Fruit fly (Drosophila melanogaster) whole organism, prepupa: ENCODE data around the gene brat.
A peak's percentile ranks its signal among the peaks of the same experiment; 100 is the strongest.

Experiments used
- Blimp-1 ChIP-seq: fragments of 200-800 bp; sonication (Bioruptor generic); optimal IDR thresholded peaks from 3 replicates; lab custom pipeline; 2017; ENCODE audit warnings: missing biosample characterization, missing genetic modification characterization, mild to moderate bottlenecking, moderate library complexity, missing genetic modification reagents
- CG10631 ChIP-seq: fragments of 200-800 bp; sonication (Bioruptor generic); optimal IDR thresholded peaks from 2 replicates; lab custom pipeline; 2016; ENCODE audit warnings: missing biosample characterization, missing genetic modification characterization
- CG11902 ChIP-seq: fragments of 200-800 bp; sonication (Bioruptor generic); optimal IDR thresholded peaks from 3 replicates; lab custom pipeline; 2016; ENCODE audit warnings: missing biosample characterization, missing genetic modification characterization
- CG15336 ChIP-seq: fragments of 200-800 bp; sonication (Bioruptor generic); IDR thresholded peaks from 2 replicates; pipeline ENCODE4 v1.3.6; 2022; ENCODE audit warnings: missing biosample characterization, missing genetic modification characterization
- CG16779 ChIP-seq: fragments of 200-800 bp; sonication (Bioruptor generic); optimal IDR thresholded peaks from 3 replicates; lab custom pipeline; 2017; ENCODE audit warnings: missing biosample characterization, mild to moderate bottlenecking, missing genetic modification characterization
- CG31627 ChIP-seq: fragments of 200-800 bp; sonication (Bioruptor generic); optimal IDR thresholded peaks from 3 replicates; lab custom pipeline; 2016; ENCODE audit warnings: missing biosample characterization, missing genetic modification characterization
- CG32006 ChIP-seq: fragments of 200-800 bp; sonication (Bioruptor generic); optimal IDR thresholded peaks from 3 replicates; lab custom pipeline; 2017; ENCODE audit warnings: missing biosample characterization, mild to moderate bottlenecking, missing genetic modification characterization
- CG34406 ChIP-seq: fragments of 200-800 bp; sonication (Bioruptor generic); optimal IDR thresholded peaks from 3 replicates; lab custom pipeline; 2016; ENCODE audit warnings: missing biosample characterization, missing genetic modification characterization
- CG4318 ChIP-seq: fragments of 200-800 bp; sonication (Bioruptor generic); optimal IDR thresholded peaks from 3 replicates; lab custom pipeline; 2017; ENCODE audit warnings: missing biosample characterization, mild to moderate bottlenecking, missing genetic modification characterization
- CG6163 ChIP-seq: fragments of 200-800 bp; sonication (Bioruptor generic); IDR thresholded peaks from 3 replicates; pipeline ENCODE4 v1.3.6; 2022; ENCODE audit warnings: missing biosample characterization, missing genetic modification characterization
- CG6276 ChIP-seq: fragments of 200-800 bp; sonication (Bioruptor generic); optimal IDR thresholded peaks from 2 replicates; lab custom pipeline; 2017; ENCODE audit warnings: missing biosample characterization, mild to moderate bottlenecking, missing genetic modification characterization
- CG6792 ChIP-seq: fragments of 200-800 bp; sonication (Bioruptor generic); optimal IDR thresholded peaks from 3 replicates; lab custom pipeline; 2016; ENCODE audit warnings: missing biosample characterization, missing genetic modification characterization
- CG6854 ChIP-seq: fragments of 200-800 bp; sonication (Bioruptor generic); optimal IDR thresholded peaks from 2 replicates; lab custom pipeline; 2017; ENCODE audit warnings: missing biosample characterization, mild to moderate bottlenecking, missing genetic modification characterization
- CG8119 ChIP-seq: fragments of 200-800 bp; sonication (Bioruptor generic); IDR thresholded peaks from 3 replicates; pipeline ENCODE4 v1.3.6; 2022; ENCODE audit warnings: missing biosample characterization, missing genetic modification characterization
- CG8319 ChIP-seq: fragments of 200-800 bp; sonication (Bioruptor generic); optimal IDR thresholded peaks from 3 replicates; lab custom pipeline; 2016; ENCODE audit warnings: missing biosample characterization, missing genetic modification characterization
- CG8632 ChIP-seq: fragments of 200-800 bp; sonication (Bioruptor generic); optimal IDR thresholded peaks from 3 replicates; lab custom pipeline; 2016; ENCODE audit warnings: missing biosample characterization, missing genetic modification characterization
- CG9139 ChIP-seq: fragments of 200-800 bp; sonication (Bioruptor generic); optimal IDR thresholded peaks from 3 replicates; lab custom pipeline; 2017; ENCODE audit warnings: missing biosample characterization, mild to moderate bottlenecking, missing genetic modification characterization
- Eip78C ChIP-seq: fragments of 200-800 bp; sonication (Bioruptor generic); peaks from one replicate; lab custom pipeline; 2016; ENCODE audit warnings: missing biosample characterization, missing genetic modification characterization
- Ets21C ChIP-seq: fragments of 200-800 bp; sonication (Bioruptor generic); optimal IDR thresholded peaks from 3 replicates; lab custom pipeline; 2016; ENCODE audit warnings: missing biosample characterization, missing genetic modification characterization
- Gug ChIP-seq: fragments of 200-800 bp; sonication (Bioruptor generic); IDR thresholded peaks from 2 replicates; pipeline ENCODE4 v1.3.6; 2022; ENCODE audit warnings: missing biosample characterization, missing genetic modification characterization
- Hr38 ChIP-seq: sonication (Bioruptor generic); optimal IDR thresholded peaks from 2 replicates; lab custom pipeline; 2016; ENCODE audit warnings: missing biosample characterization, missing genetic modification characterization
- Hr39 ChIP-seq: fragments of 200-800 bp; sonication (Bioruptor generic); optimal IDR thresholded peaks from 2 replicates; lab custom pipeline; 2016; ENCODE audit warnings: missing biosample characterization, missing genetic modification characterization
- Hr4 ChIP-seq: fragments of 200-800 bp; sonication (Bioruptor generic); optimal IDR thresholded peaks from 3 replicates; lab custom pipeline; 2016; ENCODE audit warnings: missing biosample characterization, missing genetic modification characterization
- Lpt ChIP-seq: fragments of 200-800 bp; sonication (Bioruptor generic); optimal IDR thresholded peaks from 3 replicates; lab custom pipeline; 2016; ENCODE audit warnings: missing biosample characterization, missing genetic modification characterization
- OdsH ChIP-seq: fragments of 200-800 bp; sonication (Bioruptor generic); optimal IDR thresholded peaks from 3 replicates; lab custom pipeline; 2016; ENCODE audit warnings: missing biosample characterization, missing genetic modification characterization
- Smox ChIP-seq: fragments of 200-800 bp; sonication (Bioruptor generic); optimal IDR thresholded peaks from 3 replicates; lab custom pipeline; 2016; ENCODE audit warnings: missing biosample characterization, missing genetic modification characterization
- Sox15 ChIP-seq: fragments of 200-800 bp; sonication (Bioruptor generic); optimal IDR thresholded peaks from 3 replicates; lab custom pipeline; 2016; ENCODE audit warnings: missing biosample characterization, missing genetic modification characterization
- achi ChIP-seq: fragments of 200-800 bp; sonication (Bioruptor generic); optimal IDR thresholded peaks from 3 replicates; lab custom pipeline; 2016; ENCODE audit warnings: missing biosample characterization, missing genetic modification characterization
- cyc ChIP-seq: fragments of 200-800 bp; sonication (Bioruptor generic); optimal IDR thresholded peaks from 3 replicates; lab custom pipeline; 2016; ENCODE audit warnings: missing biosample characterization, missing genetic modification characterization
- esn ChIP-seq: fragments of 200-800 bp; sonication (Bioruptor generic); optimal IDR thresholded peaks from 2 replicates; lab custom pipeline; 2016; ENCODE audit warnings: missing biosample characterization, mild to moderate bottlenecking, missing genetic modification characterization, moderate library complexity
- fd59A ChIP-seq: fragments of 200-800 bp; sonication (Bioruptor generic); optimal IDR thresholded peaks from 2 replicates; lab custom pipeline; 2017; ENCODE audit warnings: missing biosample characterization, mild to moderate bottlenecking, missing genetic modification characterization, missing genetic modification reagents
- fd85E ChIP-seq: fragments of 200-800 bp; sonication (Bioruptor generic); optimal IDR thresholded peaks from 3 replicates; lab custom pipeline; 2016; ENCODE audit warnings: missing biosample characterization, missing genetic modification characterization
- fkh ChIP-seq: fragments of 200-800 bp; sonication (Bioruptor generic); optimal IDR thresholded peaks from 3 replicates; lab custom pipeline; 2017; ENCODE audit warnings: missing biosample characterization, mild to moderate bottlenecking, missing genetic modification characterization, moderate library complexity
- net ChIP-seq: fragments of 200-800 bp; sonication (Bioruptor generic); optimal IDR thresholded peaks from 3 replicates; lab custom pipeline; 2016; ENCODE audit warnings: missing biosample characterization, missing genetic modification characterization
- salr ChIP-seq, 2 experiments: fragments of 200-800 bp; sonication (Bioruptor generic); optimal IDR thresholded peaks; 3 replicates each; lab custom pipeline; 2016 to 2018; ENCODE audit warnings: missing biosample characterization in 2 of 2, missing genetic modification characterization in 2 of 2, mild to moderate bottlenecking in 1 of 2
- svp ChIP-seq: fragments of 200-800 bp; sonication (Bioruptor generic); peaks from one replicate; lab custom pipeline; 2016; ENCODE audit warnings: missing biosample characterization, missing genetic modification characterization
- topi ChIP-seq: fragments of 200-800 bp; sonication (Bioruptor generic); optimal IDR thresholded peaks from 3 replicates; lab custom pipeline; 2016; ENCODE audit warnings: missing biosample characterization, missing genetic modification characterization
- vri ChIP-seq: fragments of 200-800 bp; sonication (Bioruptor generic); optimal IDR thresholded peaks from 3 replicates; lab custom pipeline; 2016; ENCODE audit warnings: missing biosample characterization, mild to moderate bottlenecking, missing genetic modification characterization

Gene brat

dm6 chr2L:19133465-19134365, at the start of gene brat (continued):
- no peak for TF ChIP-seq Blimp-1
- TF ChIP-seq Eip78C (GFP tag; lab: Kevin White, UChicago): peak; percentile 72
- peak; percentile 72 for TF ChIP-seq esn (GFP tag; lab: Kevin White, UChicago)
- TF ChIP-seq CG6163 (GFP tag; lab: Robert Waterston, UW): 0 out of 3 replicates have a peak, but pooled peaks have one; percentile 8
- peak; percentile 54 for TF ChIP-seq OdsH (GFP tag; lab: Kevin White, UChicago)
- TF ChIP-seq Smox (GFP tag; lab: Kevin White, UChicago): peak; percentile 16
- TF ChIP-seq CG15336 (GFP tag; lab: Robert Waterston, UW): no peak
- TF ChIP-seq topi (GFP tag; lab: Kevin White, UChicago): peak; percentile 65
- peak; percentile 54 for TF ChIP-seq CG10631
- TF ChIP-seq Sox15 (GFP tag; lab: Kevin White, UChicago): no peak

- TF ChIP-seq achi: no peak
- TF ChIP-seq Hr38 (GFP tag; lab: Kevin White, UChicago): no peak
- no peak for TF ChIP-seq Ets21C
- TF ChIP-seq CG11902 (GFP tag; lab: Kevin White, UChicago): no peak
- TF ChIP-seq fkh (GFP tag; lab: Kevin White, UChicago): no peak
- no peak for TF ChIP-seq CG34406 (GFP tag; lab: Kevin White, UChicago)
- no peak for TF ChIP-seq CG9139
- no peak for TF ChIP-seq Hr4
- no peak for TF ChIP-seq CG6276 (GFP tag; lab: Kevin White, UChicago)
- TF ChIP-seq net (GFP tag; lab: Kevin White, UChicago): no peak
- TF ChIP-seq fd85E (GFP tag; lab: Kevin White, UChicago): no peak
- no peak for TF ChIP-seq Hr39 (GFP tag; lab: Kevin White, UChicago)
- no peak for TF ChIP-seq CG8119 (GFP tag; lab: Robert Waterston, UW)
- TF ChIP-seq cyc: no peak
- no peak for TF ChIP-seq CG16779
- TF ChIP-seq Lpt (GFP tag; lab: Kevin White, UChicago): no peak
- TF ChIP-seq CG32006 (GFP tag; lab: Kevin White, UChicago): no peak
Measured at dm6 chr2L:19088895-19089294, 44.7 kb upstream of the brat start.

- TF ChIP-seq vri (GFP tag; lab: Kevin White, UChicago) (no peak), Sox15 (GFP tag; lab: Kevin White, UChicago) (no peak), svp (GFP tag; lab: Kevin White, UChicago) (no peak)
Measured at dm6 chr2L:19089385-19089784, 44.2 kb upstream of the brat start.

dm6 chr2L:19093868-19094267, 39.7 kb upstream of the brat start:
- TF ChIP-seq CG31627 (GFP tag; lab: Kevin White, UChicago) (no peak), fd85E (GFP tag; lab: Kevin White, UChicago) (no peak), cyc (no peak), CG6792 (no peak), CG34406 (GFP tag; lab: Kevin White, UChicago) (no peak), Smox (GFP tag; lab: Kevin White, UChicago) (no peak), CG8632 (GFP tag; lab: Kevin White, UChicago) (no peak), salr (GFP tag; optimal IDR thresholded peaks at IDR 0.05; lab: Kevin White, UChicago) (no peak), topi (GFP tag; lab: Kevin White, UChicago) (no peak), esn (GFP tag; lab: Kevin White, UChicago) (no peak), CG15336 (GFP tag; lab: Robert Waterston, UW) (no peak), OdsH (GFP tag; lab: Kevin White, UChicago) (no peak), Gug (GFP tag; lab: Robert Waterston, UW) (no peak), CG6854 (GFP tag; lab: Kevin White, UChicago) (no peak), CG4318 (no peak), CG8319 (GFP tag; lab: Kevin White, UChicago) (no peak), Ets21C (no peak), fd59A (GFP tag; lab: Kevin White, UChicago) (no peak), CG9139 (no peak)
- TF ChIP-seq, all 60 proteins: peak for 0
